Fruit fly (Drosophila melanogaster) whole organism, wandering third instar larva: Measurements from ENCODE around the gene tai.

ENCODE experiments used
- Abd-B ChIP-seq: fragments of >200 bp; optimal IDR thresholded peaks from 2 replicates; lab custom pipeline; 2017; ENCODE audit warnings: missing biosample characterization, missing genetic modification characterization
- CG32264 ChIP-seq: fragments of 200-800 bp; sonication (Bioruptor generic); optimal IDR thresholded peaks from 2 replicates; lab custom pipeline; 2016; ENCODE audit warnings: missing biosample characterization, missing genetic modification characterization
- CG9705 ChIP-seq: fragments of 200-800 bp; sonication (Bioruptor generic); optimal IDR thresholded peaks from 2 replicates; lab custom pipeline; 2018; ENCODE audit warnings: missing biosample characterization, mild to moderate bottlenecking, missing genetic modification characterization
- CrebA ChIP-seq: fragments of 200-800 bp; sonication (Bioruptor generic); optimal IDR thresholded peaks from 2 replicates; lab custom pipeline; 2016; ENCODE audit warnings: missing biosample characterization, mild to moderate bottlenecking, missing genetic modification characterization, borderline replicate concordance
- Dfd ChIP-seq: fragments of >200 bp; optimal IDR thresholded peaks from 2 replicates; lab custom pipeline; 2017; ENCODE audit warnings: missing biosample characterization, missing genetic modification characterization
- Dif ChIP-seq: fragments of 200-275, 200-300 bp; sonication (Bioruptor generic); optimal IDR thresholded peaks from 2 replicates; lab custom pipeline; 2018; ENCODE audit warnings: missing biosample characterization, missing genetic modification characterization; ENCODE audit not compliant: partially characterized antibody
- GATAd ChIP-seq: sonication (Bioruptor generic); optimal IDR thresholded peaks from 2 replicates; lab custom pipeline; 2016; ENCODE audit warnings: missing biosample characterization, missing genetic modification characterization
- HLH106 ChIP-seq: fragments of 200-800 bp; optimal IDR thresholded peaks from 3 replicates; lab custom pipeline; 2019; ENCODE audit warnings: missing biosample characterization, mild to moderate bottlenecking, missing genetic modification characterization, moderate library complexity
- Hnf4 ChIP-seq: fragments of 200-800 bp; sonication (Bioruptor generic); optimal IDR thresholded peaks from 2 replicates; lab custom pipeline; 2016; ENCODE audit warnings: missing biosample characterization, mild to moderate bottlenecking, missing genetic modification characterization
- Hr78 ChIP-seq: fragments of >200 bp; optimal IDR thresholded peaks from 2 replicates; lab custom pipeline; 2017; ENCODE audit warnings: missing biosample characterization, missing genetic modification characterization
- Hr83 ChIP-seq: fragments of 200-300 bp; sonication (Bioruptor generic); optimal IDR thresholded peaks from 2 replicates; lab custom pipeline; 2016; ENCODE audit warnings: missing biosample characterization, mild to moderate bottlenecking, missing genetic modification characterization, moderate library complexity; ENCODE audit not compliant: poor library complexity, severe bottlenecking
- Jra ChIP-seq: sonication (Bioruptor generic); optimal IDR thresholded peaks from 2 replicates; lab custom pipeline; 2016; ENCODE audit warnings: missing biosample characterization, missing genetic modification characterization
- Mio ChIP-seq: sonication (Bioruptor generic); optimal IDR thresholded peaks from 2 replicates; lab custom pipeline; 2016; ENCODE audit warnings: missing biosample characterization, missing genetic modification characterization
- Myc ChIP-seq: fragments of >200 bp; optimal IDR thresholded peaks from 2 replicates; lab custom pipeline; 2017
- N ChIP-seq: fragments of >200 bp; optimal IDR thresholded peaks from 2 replicates; lab custom pipeline; 2018; ENCODE audit warnings: missing biosample characterization, missing external identifiers, missing genetic modification characterization
- OdsH ChIP-seq: fragments of 200-800 bp; sonication (Bioruptor generic); optimal IDR thresholded peaks from 2 replicates; lab custom pipeline; 2016; ENCODE audit warnings: missing biosample characterization, mild to moderate bottlenecking, missing genetic modification characterization
- Rel ChIP-seq, 2 experiments: fragments of 200-800 bp; sonication (Bioruptor generic) in 1 of 2; optimal IDR thresholded peaks; 2 replicates in 1 of 2; 3 replicates in 1 of 2; lab custom pipeline; 2016 to 2019; ENCODE audit warnings: mild to moderate bottlenecking in 2 of 2, missing biosample characterization in 2 of 2, missing genetic modification characterization in 2 of 2, moderate library complexity in 1 of 2
- Sp1 ChIP-seq: fragments of 200-800 bp; sonication (Bioruptor generic); optimal IDR thresholded peaks from 3 replicates; lab custom pipeline; 2019; ENCODE audit warnings: missing biosample characterization, mild to moderate bottlenecking, missing genetic modification characterization, moderate library complexity
- Vsx2 ChIP-seq: fragments of 200-300, 225-300 bp; sonication (Bioruptor generic); optimal IDR thresholded peaks from 2 replicates; lab custom pipeline; 2018; ENCODE audit warnings: missing biosample characterization, missing genetic modification characterization; ENCODE audit not compliant: partially characterized antibody
- br ChIP-seq: fragments of 200-800 bp; sonication (Bioruptor generic); optimal IDR thresholded peaks from 2 replicates; lab custom pipeline; 2016; ENCODE audit warnings: missing biosample characterization, missing genetic modification characterization
- brk ChIP-seq: fragments of 200-800 bp; sonication (Bioruptor generic); optimal IDR thresholded peaks from 2 replicates; lab custom pipeline; 2016; ENCODE audit warnings: missing biosample characterization, mild to moderate bottlenecking, missing genetic modification characterization
- dl ChIP-seq, 2 experiments: fragments of 175-275, 200-275 bp in 1 of 2; fragments of 200-275 bp in 1 of 2; sonication (Bioruptor generic); optimal IDR thresholded peaks; lab custom pipeline; 2018; ENCODE audit warnings: mild to moderate bottlenecking in 2 of 2, missing biosample characterization in 2 of 2, missing genetic modification characterization in 2 of 2, moderate library complexity in 2 of 2; ENCODE audit not compliant: partially characterized antibody in 2 of 2, insufficient read depth in 1 of 2
- dmrt93B ChIP-seq: fragments of 200-800 bp; sonication (Bioruptor generic); optimal IDR thresholded peaks from 2 replicates; lab custom pipeline; 2018; ENCODE audit warnings: missing biosample characterization, mild to moderate bottlenecking, missing genetic modification characterization
- dsf ChIP-seq: sonication (Bioruptor generic); optimal IDR thresholded peaks from 2 replicates; lab custom pipeline; 2016; ENCODE audit warnings: missing biosample characterization, missing genetic modification characterization, borderline replicate concordance
- ey ChIP-seq: fragments of 200-800 bp; sonication (Bioruptor generic); optimal IDR thresholded peaks from 2 replicates; lab custom pipeline; 2016; ENCODE audit warnings: missing biosample characterization, missing genetic modification characterization
- foxo ChIP-seq, 2 experiments: fragments of 200-800 bp; sonication (Bioruptor generic); optimal IDR thresholded peaks; 2 replicates in 1 of 2; 3 replicates in 1 of 2; lab custom pipeline; 2016 to 2017; ENCODE audit warnings: missing biosample characterization in 2 of 2, missing genetic modification characterization in 2 of 2
- fru ChIP-seq: fragments of 200-800 bp; sonication (Bioruptor generic); optimal IDR thresholded peaks from 3 replicates; lab custom pipeline; 2016; ENCODE audit warnings: missing biosample characterization, mild to moderate bottlenecking, missing genetic modification characterization
- h ChIP-seq: fragments of 200-800 bp; sonication (Bioruptor generic); optimal IDR thresholded peaks from 3 replicates; lab custom pipeline; 2016; ENCODE audit warnings: missing biosample characterization, mild to moderate bottlenecking, missing genetic modification characterization
- jim ChIP-seq: fragments of 175-275, 200-325 bp; sonication (Bioruptor generic); optimal IDR thresholded peaks from 2 replicates; lab custom pipeline; 2016; ENCODE audit warnings: missing biosample characterization, mild to moderate bottlenecking, missing genetic modification characterization
- lola ChIP-seq: fragments of >200 bp; optimal IDR thresholded peaks from 2 replicates; lab custom pipeline; 2017; ENCODE audit warnings: missing biosample characterization, missing genetic modification characterization
- pan ChIP-seq: fragments of >200 bp; optimal IDR thresholded peaks from 2 replicates; lab custom pipeline; 2017
- psq ChIP-seq: fragments of 200-800 bp; sonication (Bioruptor generic); optimal IDR thresholded peaks from 3 replicates; lab custom pipeline; 2017; ENCODE audit warnings: missing biosample characterization, mild to moderate bottlenecking, missing genetic modification characterization, moderate library complexity
- rgr ChIP-seq: fragments of 200-800 bp; sonication (Bioruptor generic); optimal IDR thresholded peaks from 3 replicates; lab custom pipeline; 2016; ENCODE audit warnings: missing biosample characterization, mild to moderate bottlenecking, missing genetic modification characterization
- sage ChIP-seq: fragments of 200-800 bp; sonication (Bioruptor generic); optimal IDR thresholded peaks from 2 replicates; lab custom pipeline; 2016; ENCODE audit warnings: missing biosample characterization, mild to moderate bottlenecking, missing genetic modification characterization
- sv ChIP-seq: fragments of 200-800 bp; sonication (Bioruptor generic); optimal IDR thresholded peaks from 3 replicates; lab custom pipeline; 2016; ENCODE audit warnings: missing biosample characterization, missing genetic modification characterization
- tai ChIP-seq: sonication (Bioruptor generic); optimal IDR thresholded peaks from 2 replicates; lab custom pipeline; 2016; ENCODE audit warnings: missing biosample characterization, missing genetic modification characterization
- usp ChIP-seq: fragments of >200 bp; optimal IDR thresholded peaks from 2 replicates; lab custom pipeline; 2017; ENCODE audit warnings: missing biosample characterization, missing genetic modification characterization
- woc ChIP-seq: sonication (Bioruptor generic); optimal IDR thresholded peaks from 2 replicates; lab custom pipeline; 2016; ENCODE audit warnings: missing biosample characterization, mild to moderate bottlenecking, missing genetic modification characterization

The tai gene

dm6 chr2L:9181674-9182073, 15.1 kb downstream of the tai start:
- TF ChIP-seq Dfd (GFP tag; lab: Kevin White, UChicago): peak; percentile 5
- no peak for TF ChIP-seq sv (GFP tag; lab: Kevin White, UChicago)

- no peak for TF ChIP-seq GATAd (GFP tag; lab: Kevin White, UChicago)
- TF ChIP-seq CrebA (GFP tag; lab: Kevin White, UChicago): peak; percentile 30
- peak; percentile 3 for TF ChIP-seq h (GFP tag; lab: Kevin White, UChicago)
- TF ChIP-seq dl (GFP tag; optimal IDR thresholded peaks at IDR 0.05; lab: Kevin White, UChicago; ENCODE audit: insufficient read depth in 1 of 2, partially characterized antibody in 2 of 2): peak; percentile 77 to 88
- peak; percentile 67 for TF ChIP-seq Hr83
- peak; percentile 36 for TF ChIP-seq Vsx2 (GFP tag; lab: Kevin White, UChicago)
- TF ChIP-seq ey (GFP tag; lab: Kevin White, UChicago): no peak
- no peak for TF ChIP-seq Rel (GFP tag; optimal IDR thresholded peaks at IDR 0.05; lab: Kevin White, UChicago)
- peak; percentile 34 for TF ChIP-seq Rel (tag; optimal IDR thresholded peaks at IDR 0.05; lab: Kevin White, UChicago)
- no peak for TF ChIP-seq woc (GFP tag; lab: Kevin White, UChicago)
- TF ChIP-seq Dif (GFP tag; lab: Kevin White, UChicago): peak; percentile 90
- TF ChIP-seq Hr78 (GFP tag; lab: Kevin White, UChicago): no peak
- no peak for TF ChIP-seq br (GFP tag; lab: Kevin White, UChicago)
Measured at dm6 chr2L:9182504-9182928, 15.9 kb downstream of the tai start.

- TF ChIP-seq br (GFP tag; lab: Kevin White, UChicago) (peak; percentile 24), sage (GFP tag; lab: Kevin White, UChicago) (no peak), HLH106 (no peak), tai (GFP tag; lab: Kevin White, UChicago) (peak; percentile 76), jim (no peak), dmrt93B (GFP tag; lab: Kevin White, UChicago) (no peak), N (GFP tag; lab: Kevin White, UChicago) (no peak), Vsx2 (GFP tag; lab: Kevin White, UChicago) (no peak), lola (GFP tag; lab: Kevin White, UChicago) (no peak), brk (peak; percentile 16), psq (GFP tag; lab: Kevin White, UChicago) (no peak), GATAd (GFP tag; lab: Kevin White, UChicago) (no peak), Dif (GFP tag; lab: Kevin White, UChicago) (no peak), fru (GFP tag; lab: Kevin White, UChicago) (peak; percentile 17), Jra (GFP tag; lab: Kevin White, UChicago) (no peak), Rel (GFP tag; optimal IDR thresholded peaks at IDR 0.05; lab: Kevin White, UChicago) (no peak), Rel (tag; optimal IDR thresholded peaks at IDR 0.05; lab: Kevin White, UChicago) (no peak), woc (GFP tag; lab: Kevin White, UChicago) (no peak), Mio (GFP tag; lab: Kevin White, UChicago) (no peak), Hnf4 (GFP tag; lab: Kevin White, UChicago) (peak; percentile 40), Hr83 (no peak), h (GFP tag; lab: Kevin White, UChicago) (peak; percentile 57), Hr78 (GFP tag; lab: Kevin White, UChicago) (no peak), Sp1 (GFP tag; lab: Kevin White, UChicago) (no peak), Myc (no peak), Dfd (GFP tag; lab: Kevin White, UChicago) (no peak), pan (lab: Kevin White, UChicago) (no peak), dl (GFP tag; optimal IDR thresholded peaks at IDR 0.05; lab: Kevin White, UChicago; ENCODE audit: insufficient read depth in 1 of 2, partially characterized antibody in 2 of 2) (no peak), CrebA (GFP tag; lab: Kevin White, UChicago) (peak; percentile 58), ey (GFP tag; lab: Kevin White, UChicago) (no peak), CG9705 (GFP tag; lab: Kevin White, UChicago) (no peak), foxo (GFP tag; optimal IDR thresholded peaks at IDR 0.05; lab: Kevin White, UChicago) (no peak), Abd-B (GFP tag; lab: Kevin White, UChicago) (no peak), sv (GFP tag; lab: Kevin White, UChicago) (no peak), dsf (no peak), usp (GFP tag; lab: Kevin White, UChicago) (no peak), OdsH (GFP tag; lab: Kevin White, UChicago) (peak; percentile 8), rgr (GFP tag; lab: Kevin White, UChicago) (peak; percentile 17), CG32264 (no peak)
Measured at dm6 chr2L:9187524-9187923, 20.9 kb downstream of the tai start.
